Worm (Caenorhabditis elegans) whole organism, L2 larva: ENCODE data around the gene parp-2.

Experiments
- C34F6.9 ChIP-seq: fragments of 150-350 bp; optimal IDR thresholded peaks from 2 replicates; lab custom pipeline; 2014; ENCODE audit warnings: missing biosample characterization, missing genetic modification characterization
- F13H6.1 ChIP-seq: sonication (generic microtip); optimal IDR thresholded peaks from 2 replicates; lab custom pipeline; 2016; ENCODE audit warnings: missing genetic modification characterization, missing compliant biosample characterization
- R02D3.7 ChIP-seq: fragments of 150-350 bp; optimal IDR thresholded peaks from 2 replicates; lab custom pipeline; 2014; ENCODE audit warnings: missing biosample characterization, missing genetic modification characterization
- Y55F3AM.14 ChIP-seq: fragments of 200-800 bp; sonication (Bioruptor generic); optimal IDR thresholded peaks from 2 replicates; lab custom pipeline; 2018; ENCODE audit warnings: mild to moderate bottlenecking, missing genetic modification characterization, missing compliant biosample characterization
- ZK546.5 ChIP-seq: sonication (generic microtip); optimal IDR thresholded peaks from 2 replicates; lab custom pipeline; 2017; ENCODE audit warnings: missing biosample characterization, missing genetic modification characterization
- alr-1 ChIP-seq: fragments of 150-350 bp; optimal IDR thresholded peaks from 2 replicates; lab custom pipeline; 2014; ENCODE audit warnings: missing biosample characterization, missing genetic modification characterization
- aly-2 ChIP-seq: fragments of 150-350 bp; optimal IDR thresholded peaks from 2 replicates; lab custom pipeline; 2014; ENCODE audit warnings: missing biosample characterization, missing genetic modification characterization
- ceh-16 ChIP-seq: fragments of 150-350 bp; optimal IDR thresholded peaks from 2 replicates; lab custom pipeline; 2014; ENCODE audit warnings: missing biosample characterization, missing genetic modification characterization
- ceh-82 ChIP-seq: fragments of 150-350 bp; optimal IDR thresholded peaks from 2 replicates; lab custom pipeline; 2014; ENCODE audit warnings: missing biosample characterization, missing genetic modification characterization
- crh-2 ChIP-seq: sonication (generic microtip); optimal IDR thresholded peaks from 2 replicates; lab custom pipeline; 2017; ENCODE audit warnings: missing biosample characterization, missing genetic modification characterization
- dmd-4 ChIP-seq: sonication (generic microtip); optimal IDR thresholded peaks from 2 replicates; lab custom pipeline; 2017; ENCODE audit warnings: missing biosample characterization, missing genetic modification characterization
- egl-27 ChIP-seq: sonication (generic microtip); optimal IDR thresholded peaks from 3 replicates; lab custom pipeline; 2017; ENCODE audit warnings: missing biosample characterization, missing genetic modification reagents, missing genetic modification characterization
- elt-1 ChIP-seq: fragments of 150-350 bp; optimal IDR thresholded peaks from 2 replicates; lab custom pipeline; 2014; ENCODE audit warnings: missing biosample characterization, missing genetic modification characterization
- elt-3 ChIP-seq: sonication (generic microtip); optimal IDR thresholded peaks from 2 replicates; lab custom pipeline; 2017; ENCODE audit warnings: missing biosample characterization, missing genetic modification characterization
- fos-1 ChIP-seq: fragments of 150-350 bp; optimal IDR thresholded peaks from 2 replicates; lab custom pipeline; 2014; ENCODE audit warnings: missing biosample characterization, missing genetic modification characterization
- gmeb-1 ChIP-seq: fragments of 150-350 bp; optimal IDR thresholded peaks from 2 replicates; lab custom pipeline; 2014; ENCODE audit warnings: missing biosample characterization, missing genetic modification characterization
- lin-13 ChIP-seq: fragments of 150-350 bp; optimal IDR thresholded peaks from 2 replicates; lab custom pipeline; 2014; ENCODE audit warnings: missing biosample characterization, missing genetic modification reagents, missing genetic modification characterization
- lin-39 ChIP-seq: fragments of 150-350 bp; optimal IDR thresholded peaks from 2 replicates; lab custom pipeline; 2014; ENCODE audit warnings: missing biosample characterization, missing genetic modification reagents, missing genetic modification characterization
- lsy-2 ChIP-seq, 2 experiments: fragments of 150-350 bp in 1 of 2; sonication (generic microtip) in 1 of 2; optimal IDR thresholded peaks; 2 replicates each; lab custom pipeline; 2014 to 2017; ENCODE audit warnings: missing biosample characterization in 2 of 2, missing genetic modification characterization in 2 of 2
- mab-5 ChIP-seq: fragments of 150-350 bp; optimal IDR thresholded peaks from 2 replicates; lab custom pipeline; 2014; ENCODE audit warnings: missing biosample characterization, missing genetic modification characterization
- mbf-1 ChIP-seq: sonication (generic microtip); optimal IDR thresholded peaks from 2 replicates; lab custom pipeline; 2017; ENCODE audit warnings: missing biosample characterization, missing genetic modification characterization
- mdl-1 ChIP-seq, 2 experiments: fragments of 150-350 bp in 1 of 2; sonication (generic microtip) in 1 of 2; optimal IDR thresholded peaks; 2 replicates each; lab custom pipeline; 2017; ENCODE audit warnings: missing biosample characterization in 2 of 2, missing genetic modification characterization in 2 of 2
- nhr-10 ChIP-seq: sonication (generic microtip); optimal IDR thresholded peaks from 2 replicates; lab custom pipeline; 2017; ENCODE audit warnings: missing biosample characterization, missing genetic modification characterization
- nhr-11 ChIP-seq: fragments of 150-350 bp; optimal IDR thresholded peaks from 2 replicates; lab custom pipeline; 2014; ENCODE audit warnings: missing biosample characterization, missing genetic modification characterization
- nhr-12 ChIP-seq: fragments of 150-350 bp; optimal IDR thresholded peaks from 2 replicates; lab custom pipeline; 2014; ENCODE audit warnings: missing biosample characterization, missing genetic modification characterization
- nhr-129 ChIP-seq: fragments of 150-350 bp; optimal IDR thresholded peaks from 2 replicates; lab custom pipeline; 2014; ENCODE audit warnings: missing biosample characterization, missing genetic modification characterization
- nhr-21 ChIP-seq: fragments of 150-350 bp; optimal IDR thresholded peaks from 2 replicates; lab custom pipeline; 2014; ENCODE audit warnings: missing biosample characterization, missing genetic modification characterization
- nhr-23 ChIP-seq: fragments of 150-350 bp; optimal IDR thresholded peaks from 2 replicates; lab custom pipeline; 2014; ENCODE audit warnings: missing biosample characterization, missing genetic modification reagents, missing genetic modification characterization
- nhr-237 ChIP-seq: fragments of 150-350 bp; optimal IDR thresholded peaks from 2 replicates; lab custom pipeline; 2014; ENCODE audit warnings: missing biosample characterization, missing genetic modification characterization
- nhr-25 ChIP-seq: fragments of 150-350 bp; sonication (generic microtip); optimal IDR thresholded peaks from 3 replicates; lab custom pipeline; 2014; ENCODE audit warnings: missing biosample characterization, missing genetic modification characterization
- nhr-77 ChIP-seq: fragments of 150-350 bp; optimal IDR thresholded peaks from 2 replicates; lab custom pipeline; 2014; ENCODE audit warnings: missing biosample characterization, missing genetic modification characterization
- peb-1 ChIP-seq: fragments of 150-350 bp; optimal IDR thresholded peaks from 2 replicates; lab custom pipeline; 2014; ENCODE audit warnings: missing biosample characterization, missing genetic modification characterization
- sem-4 ChIP-seq: fragments of 150-350 bp; optimal IDR thresholded peaks from 2 replicates; lab custom pipeline; 2014; ENCODE audit warnings: missing biosample characterization, missing genetic modification reagents, missing genetic modification characterization
- skn-1 ChIP-seq: sonication (generic microtip); optimal IDR thresholded peaks from 2 replicates; lab custom pipeline; 2017; ENCODE audit warnings: missing biosample characterization, missing genetic modification characterization
- sma-3 ChIP-seq: sonication (generic microtip); optimal IDR thresholded peaks from 2 replicates; lab custom pipeline; 2016; ENCODE audit warnings: missing genetic modification reagents, missing genetic modification characterization, missing compliant biosample characterization
- sma-9 ChIP-seq, 2 experiments: fragments of 150-350 bp in 1 of 2; sonication (generic microtip) in 1 of 2; optimal IDR thresholded peaks; 2 replicates each; lab custom pipeline; 2014 to 2016; ENCODE audit warnings: missing genetic modification characterization in 2 of 2, mild to moderate bottlenecking in 1 of 2, missing biosample characterization in 1 of 2, missing compliant biosample characterization in 1 of 2, missing genetic modification reagents in 1 of 2, moderate library complexity in 1 of 2
- snpc-4 ChIP-seq: fragments of 150-350 bp; optimal IDR thresholded peaks from 2 replicates; lab custom pipeline; 2014; ENCODE audit warnings: missing biosample characterization, missing genetic modification characterization
- unc-39 ChIP-seq: fragments of 150-350 bp; optimal IDR thresholded peaks from 2 replicates; lab custom pipeline; 2014; ENCODE audit warnings: missing biosample characterization, missing genetic modification characterization
- unc-62 ChIP-seq: fragments of 150-350 bp; optimal IDR thresholded peaks from 2 replicates; lab custom pipeline; 2014; ENCODE audit warnings: missing biosample characterization, missing genetic modification reagents, missing genetic modification characterization
- zag-1 ChIP-seq: fragments of 150-350 bp; optimal IDR thresholded peaks from 2 replicates; lab custom pipeline; 2014; ENCODE audit warnings: missing biosample characterization, missing genetic modification characterization
- ztf-1 ChIP-seq: fragments of 200-800 bp; sonication (Bioruptor generic); conservative IDR thresholded peaks from 2 replicates; pipeline ENCODE4 v1.3.6; 2022; ENCODE audit warnings: missing genetic modification characterization, missing compliant biosample characterization
- ztf-4 ChIP-seq: fragments of 150-350 bp; optimal IDR thresholded peaks from 2 replicates; lab custom pipeline; 2014; ENCODE audit warnings: missing biosample characterization, missing genetic modification characterization

The parp-2 gene

ce11 chrII:9604063-9604462 is 11.2 kb downstream of the parp-2 start:
- TF ChIP-seq fos-1 (peak; percentile 8), sma-9 (GFP tag; optimal IDR thresholded peaks at IDR 0.05; lab: Kevin White, UChicago) (peak; percentile 65), sma-9 (tag; optimal IDR thresholded peaks at IDR 0.05; lab: Kevin White, UChicago) (no peak), Y55F3AM.14 (GFP tag; lab: Kevin White, UChicago) (no peak), nhr-129 (peak; percentile 40), crh-2 (tag; lab: Kevin White, UChicago) (peak; percentile 10), F13H6.1 (no peak), snpc-4 (tag; lab: Kevin White, UChicago) (no peak), gmeb-1 (tag; lab: Kevin White, UChicago) (peak; percentile 14), ceh-82 (tag; lab: Kevin White, UChicago) (no peak), nhr-25 (tag; lab: Kevin White, UChicago) (peak; percentile 13), mab-5 (tag; lab: Kevin White, UChicago) (no peak)

- TF ChIP-seq dmd-4 (tag; lab: Kevin White, UChicago) (no peak), skn-1 (peak; percentile 27)
- TF ChIP-seq, all 48 proteins: peak for 1
These were observed 11.8 kb downstream of the parp-2 start for ce11 chrII:9604685-9605084.

- TF ChIP-seq crh-2 (tag; lab: Kevin White, UChicago) (peak; percentile 52), skn-1 (no peak), elt-1 (no peak), nhr-11 (no peak), R02D3.7 (tag; lab: Kevin White, UChicago) (no peak), sma-9 (GFP tag; optimal IDR thresholded peaks at IDR 0.05; lab: Kevin White, UChicago) (peak; percentile 59), sma-9 (tag; optimal IDR thresholded peaks at IDR 0.05; lab: Kevin White, UChicago) (no peak), ceh-16 (tag; lab: Kevin White, UChicago) (no peak), nhr-23 (tag; lab: Kevin White, UChicago) (no peak), alr-1 (tag; lab: Kevin White, UChicago) (no peak), nhr-25 (tag; lab: Kevin White, UChicago) (peak; percentile 17), nhr-129 (peak; percentile 65), nhr-21 (tag; lab: Kevin White, UChicago) (no peak), aly-2 (tag; lab: Kevin White, UChicago) (no peak), peb-1 (tag; lab: Kevin White, UChicago) (no peak), sem-4 (tag; lab: Kevin White, UChicago) (no peak), Y55F3AM.14 (GFP tag; lab: Kevin White, UChicago) (no peak), dmd-4 (tag; lab: Kevin White, UChicago) (no peak), C34F6.9 (no peak), nhr-10 (tag; lab: Kevin White, UChicago) (no peak), ztf-1 (GFP tag; lab: Robert Waterston, UW) (no peak), nhr-237 (tag; lab: Kevin White, UChicago) (no peak), ZK546.5 (tag; lab: Kevin White, UChicago) (no peak), nhr-77 (tag; lab: Kevin White, UChicago) (no peak), lsy-2 (tag; optimal IDR thresholded peaks at IDR 0.05; lab: Kevin White, UChicago) (peak in 1 of 2 experiments; percentile 20), lin-39 (no peak), sma-3 (GFP tag; lab: Kevin White, UChicago) (no peak), mdl-1 (tag; optimal IDR thresholded peaks at IDR 0.05; lab: Kevin White, UChicago) (no peak), snpc-4 (tag; lab: Kevin White, UChicago) (no peak), fos-1 (no peak), gmeb-1 (tag; lab: Kevin White, UChicago) (no peak), mab-5 (tag; lab: Kevin White, UChicago) (no peak), unc-62 (GFP tag; lab: Kevin White, UChicago) (no peak), egl-27 (no peak), zag-1 (tag; lab: Kevin White, UChicago) (no peak), ztf-4 (no peak), F13H6.1 (no peak), lin-13 (GFP tag; lab: Kevin White, UChicago) (no peak), elt-3 (tag; lab: Kevin White, UChicago) (no peak), nhr-12 (tag; lab: Kevin White, UChicago) (no peak), unc-39 (tag; lab: Kevin White, UChicago) (no peak), mbf-1 (tag; lab: Kevin White, UChicago) (no peak)
- TF ChIP-seq, all 48 proteins: peak for 5
These were observed 12.5 kb downstream of the parp-2 start, which contains the start of gene nhr-19 for ce11 chrII:9605336-9605735. Gene nhr-19, minus strand, starts transcription at chrII:9605526.
